Fruit fly (Drosophila melanogaster): ENCODE results near the gene CG3473.
A peak's percentile ranks its signal among the peaks of the same experiment; 100 is the strongest.

CG3473 gene

dm6 chr2L:14552141-14552748 lies 11.3 kb downstream of the CG3473 start (continued):
- TF ChIP-seq CG13775 (GFP tag; optimal IDR thresholded peaks at IDR 0.05) (peak; percentile 64), Med (GFP tag) (peak; percentile 90), sna (GFP tag; IDR thresholded peaks at IDR 0.05; ENCODE audit: partially characterized antibody) (no peak), CG6654 (GFP tag; optimal IDR thresholded peaks at IDR 0.05) (peak; percentile 19), sr (GFP tag; IDR thresholded peaks at IDR 0.05) (no peak), rib (GFP tag; IDR thresholded peaks at IDR 0.05) (no peak), Xrp1 (GFP tag; IDR thresholded peaks at IDR 0.05) (peak; percentile 82), Mad (GFP tag; optimal IDR thresholded peaks at IDR 0.05) (peak; percentile 40), danr (GFP tag; IDR thresholded peaks at IDR 0.05) (no peak), her (GFP tag; optimal IDR thresholded peaks at IDR 0.05) (peak; percentile 66), CG14710 (tag; optimal IDR thresholded peaks at IDR 0.05) (peak; percentile 64), seq (GFP tag; IDR thresholded peaks at IDR 0.05) (0 out of 2 replicates have a peak, but pooled peaks have one; percentile 12), CG7839 (tag; optimal IDR thresholded peaks at IDR 0.05) (peak; percentile 66), Chrac-16 (GFP tag; optimal IDR thresholded peaks at IDR 0.05) (peak; percentile 62), az2 (GFP tag; optimal IDR thresholded peaks at IDR 0.05) (peak; percentile 54), CG6854 (GFP tag; optimal IDR thresholded peaks at IDR 0.05) (no peak), CG14860 (GFP tag; IDR thresholded peaks at IDR 0.05; ENCODE audit: partially characterized antibody) (no peak), eyg (GFP tag; optimal IDR thresholded peaks at IDR 0.05) (peak; percentile 30), usp (GFP tag; optimal IDR thresholded peaks at IDR 0.05) (no peak), CG4707 (GFP tag; optimal IDR thresholded peaks at IDR 0.05) (peak; percentile 22), CG17802 (tag; optimal IDR thresholded peaks at IDR 0.05) (peak; percentile 55), CG31365 (tag; optimal IDR thresholded peaks at IDR 0.05) (no peak), hb (GFP tag; IDR thresholded peaks at IDR 0.05; ENCODE audit: partially characterized antibody) (no peak), ftz-f1 (GFP tag; optimal IDR thresholded peaks at IDR 0.05) (no peak), Blimp-1 (GFP tag; optimal IDR thresholded peaks at IDR 0.05) (peak; percentile 58), oc (tag; optimal IDR thresholded peaks at IDR 0.05) (no peak), CG9727 (GFP tag; optimal IDR thresholded peaks at IDR 0.05) (peak; percentile 85), CG13894 (tag; optimal IDR thresholded peaks at IDR 0.05) (no peak), tna (GFP tag; IDR thresholded peaks at IDR 0.05; ENCODE audit: partially characterized antibody) (no peak), CG3407 (GFP tag; optimal IDR thresholded peaks at IDR 0.05) (peak; percentile 59), CHES-1-like (GFP tag; optimal IDR thresholded peaks at IDR 0.05) (peak; percentile 52), bigmax (GFP tag; optimal IDR thresholded peaks at IDR 0.05) (no peak), hbn (GFP tag; IDR thresholded peaks at IDR 0.05; ENCODE audit: partially characterized antibody) (no peak), CG6689 (GFP tag; IDR thresholded peaks at IDR 0.05) (peak; percentile 59), zfh1 (GFP tag; IDR thresholded peaks at IDR 0.05) (peak; percentile 83; the same call in 2 of the 3 replicates), Spps (tag; optimal IDR thresholded peaks at IDR 0.05) (peak; percentile 42), klu (GFP tag; IDR thresholded peaks at IDR 0.05) (no peak), CG17829 (tag; optimal IDR thresholded peaks at IDR 0.05) (peak; percentile 71), trh (GFP tag; optimal IDR thresholded peaks at IDR 0.05) (no peak), Poxn (GFP tag; IDR thresholded peaks at IDR 0.05) (no peak), zfh2 (GFP tag; optimal IDR thresholded peaks at IDR 0.05) (peak; percentile 28), CG15601 (tag; optimal IDR thresholded peaks at IDR 0.05) (peak; percentile 61), mam (GFP tag; optimal IDR thresholded peaks at IDR 0.05) (peak; percentile 42), repo (GFP tag; optimal IDR thresholded peaks at IDR 0.05) (peak; percentile 33), Jarid2 (GFP tag; optimal IDR thresholded peaks at IDR 0.05) (peak; percentile 22), shn (GFP tag; optimal IDR thresholded peaks at IDR 0.05) (peak; percentile 42), Atf6 (GFP tag; IDR thresholded peaks at IDR 0.05) (peak; percentile 28; the same call in 1 of the 2 replicates), gcm (GFP tag; optimal IDR thresholded peaks at IDR 0.05) (peak; percentile 55), ab (GFP tag; optimal IDR thresholded peaks at IDR 0.05) (no peak), gem (tag; optimal IDR thresholded peaks at IDR 0.05) (peak; percentile 80)

Measured in whole organism, embryonic.